Fruit fly (Drosophila melanogaster) whole organism, prepupa: ENCODE measurements around the gene fy.
A peak's percentile ranks its signal among the peaks of the same experiment; 100 is the strongest.

Source experiments
- Blimp-1 ChIP-seq: fragments of 200-800 bp; sonication (Bioruptor generic); optimal IDR thresholded peaks from 3 replicates; lab custom pipeline; 2017; ENCODE audit warnings: missing biosample characterization, missing genetic modification characterization, mild to moderate bottlenecking, moderate library complexity, missing genetic modification reagents
- CG11294 ChIP-seq: fragments of 200-800 bp; sonication (Bioruptor generic); IDR thresholded peaks from 2 replicates; pipeline ENCODE4 v1.3.6; 2022; ENCODE audit warnings: missing biosample characterization, missing genetic modification characterization
- CG11902 ChIP-seq: fragments of 200-800 bp; sonication (Bioruptor generic); optimal IDR thresholded peaks from 3 replicates; lab custom pipeline; 2016; ENCODE audit warnings: missing biosample characterization, missing genetic modification characterization
- CG1621 ChIP-seq: fragments of 200-800 bp; sonication (Bioruptor generic); optimal IDR thresholded peaks from 3 replicates; lab custom pipeline; 2018; ENCODE audit warnings: missing biosample characterization, mild to moderate bottlenecking, missing genetic modification characterization
- CG16779 ChIP-seq: fragments of 200-800 bp; sonication (Bioruptor generic); optimal IDR thresholded peaks from 3 replicates; lab custom pipeline; 2017; ENCODE audit warnings: missing biosample characterization, mild to moderate bottlenecking, missing genetic modification characterization
- CG3032 ChIP-seq: fragments of 200-800 bp; optimal IDR thresholded peaks from 2 replicates; lab custom pipeline; 2019; ENCODE audit warnings: missing biosample characterization, mild to moderate bottlenecking, missing genetic modification characterization, moderate library complexity
- CG31627 ChIP-seq: fragments of 200-800 bp; sonication (Bioruptor generic); optimal IDR thresholded peaks from 3 replicates; lab custom pipeline; 2016; ENCODE audit warnings: missing biosample characterization, missing genetic modification characterization
- CG32006 ChIP-seq: fragments of 200-800 bp; sonication (Bioruptor generic); optimal IDR thresholded peaks from 3 replicates; lab custom pipeline; 2017; ENCODE audit warnings: missing biosample characterization, mild to moderate bottlenecking, missing genetic modification characterization
- CG34406 ChIP-seq: fragments of 200-800 bp; sonication (Bioruptor generic); optimal IDR thresholded peaks from 3 replicates; lab custom pipeline; 2016; ENCODE audit warnings: missing biosample characterization, missing genetic modification characterization
- CG4318 ChIP-seq: fragments of 200-800 bp; sonication (Bioruptor generic); optimal IDR thresholded peaks from 3 replicates; lab custom pipeline; 2017; ENCODE audit warnings: missing biosample characterization, mild to moderate bottlenecking, missing genetic modification characterization
- CG6163 ChIP-seq: fragments of 200-800 bp; sonication (Bioruptor generic); IDR thresholded peaks from 3 replicates; pipeline ENCODE4 v1.3.6; 2022; ENCODE audit warnings: missing biosample characterization, missing genetic modification characterization
- CG6276 ChIP-seq: fragments of 200-800 bp; sonication (Bioruptor generic); optimal IDR thresholded peaks from 2 replicates; lab custom pipeline; 2017; ENCODE audit warnings: missing biosample characterization, mild to moderate bottlenecking, missing genetic modification characterization
- CG6854 ChIP-seq: fragments of 200-800 bp; sonication (Bioruptor generic); optimal IDR thresholded peaks from 2 replicates; lab custom pipeline; 2017; ENCODE audit warnings: missing biosample characterization, mild to moderate bottlenecking, missing genetic modification characterization
- CG7368 ChIP-seq: fragments of 200-800 bp; sonication (Bioruptor generic); optimal IDR thresholded peaks from 3 replicates; lab custom pipeline; 2016; ENCODE audit warnings: missing biosample characterization, missing genetic modification characterization
- CG8119 ChIP-seq: fragments of 200-800 bp; sonication (Bioruptor generic); IDR thresholded peaks from 3 replicates; pipeline ENCODE4 v1.3.6; 2022; ENCODE audit warnings: missing biosample characterization, missing genetic modification characterization
- CG8319 ChIP-seq: fragments of 200-800 bp; sonication (Bioruptor generic); optimal IDR thresholded peaks from 3 replicates; lab custom pipeline; 2016; ENCODE audit warnings: missing biosample characterization, missing genetic modification characterization
- CG9139 ChIP-seq: fragments of 200-800 bp; sonication (Bioruptor generic); optimal IDR thresholded peaks from 3 replicates; lab custom pipeline; 2017; ENCODE audit warnings: missing biosample characterization, mild to moderate bottlenecking, missing genetic modification characterization
- Eip75B ChIP-seq: fragments of 200-800 bp; sonication (Bioruptor generic); optimal IDR thresholded peaks from 3 replicates; lab custom pipeline; 2016; ENCODE audit warnings: missing biosample characterization, missing genetic modification characterization
- Eip93F ChIP-seq: fragments of 200-800 bp; sonication (Bioruptor generic); optimal IDR thresholded peaks from 2 replicates; lab custom pipeline; 2016; ENCODE audit warnings: missing biosample characterization, mild to moderate bottlenecking, missing genetic modification characterization
- Ets21C ChIP-seq: fragments of 200-800 bp; sonication (Bioruptor generic); optimal IDR thresholded peaks from 3 replicates; lab custom pipeline; 2016; ENCODE audit warnings: missing biosample characterization, missing genetic modification characterization
- Ets96B ChIP-seq: fragments of 200-800 bp; optimal IDR thresholded peaks from 2 replicates; lab custom pipeline; 2019; ENCODE audit warnings: missing biosample characterization, mild to moderate bottlenecking, missing genetic modification characterization, moderate library complexity
- Hr38 ChIP-seq: sonication (Bioruptor generic); optimal IDR thresholded peaks from 2 replicates; lab custom pipeline; 2016; ENCODE audit warnings: missing biosample characterization, missing genetic modification characterization
- Hr39 ChIP-seq: fragments of 200-800 bp; sonication (Bioruptor generic); optimal IDR thresholded peaks from 2 replicates; lab custom pipeline; 2016; ENCODE audit warnings: missing biosample characterization, missing genetic modification characterization
- Lpt ChIP-seq: fragments of 200-800 bp; sonication (Bioruptor generic); optimal IDR thresholded peaks from 3 replicates; lab custom pipeline; 2016; ENCODE audit warnings: missing biosample characterization, missing genetic modification characterization
- Met ChIP-seq: fragments of 200-800 bp; sonication (Bioruptor generic); optimal IDR thresholded peaks from 3 replicates; lab custom pipeline; 2016; ENCODE audit warnings: missing biosample characterization, missing genetic modification characterization
- OdsH ChIP-seq: fragments of 200-800 bp; sonication (Bioruptor generic); optimal IDR thresholded peaks from 3 replicates; lab custom pipeline; 2016; ENCODE audit warnings: missing biosample characterization, missing genetic modification characterization
- Smox ChIP-seq: fragments of 200-800 bp; sonication (Bioruptor generic); optimal IDR thresholded peaks from 3 replicates; lab custom pipeline; 2016; ENCODE audit warnings: missing biosample characterization, missing genetic modification characterization
- Sox102F ChIP-seq: fragments of 200-800 bp; sonication (Bioruptor generic); optimal IDR thresholded peaks from 2 replicates; lab custom pipeline; 2016; ENCODE audit warnings: missing biosample characterization, mild to moderate bottlenecking, missing genetic modification characterization
- Sox14 ChIP-seq: fragments of 200-800 bp; sonication (Bioruptor generic); optimal IDR thresholded peaks from 3 replicates; lab custom pipeline; 2016; ENCODE audit warnings: missing biosample characterization, missing genetic modification characterization
- Sox15 ChIP-seq: fragments of 200-800 bp; sonication (Bioruptor generic); optimal IDR thresholded peaks from 3 replicates; lab custom pipeline; 2016; ENCODE audit warnings: missing biosample characterization, missing genetic modification characterization
- acj6 ChIP-seq: fragments of 200-800 bp; sonication (Bioruptor generic); optimal IDR thresholded peaks from 3 replicates; lab custom pipeline; 2016; ENCODE audit warnings: missing biosample characterization, missing genetic modification characterization
- cyc ChIP-seq: fragments of 200-800 bp; sonication (Bioruptor generic); optimal IDR thresholded peaks from 3 replicates; lab custom pipeline; 2016; ENCODE audit warnings: missing biosample characterization, missing genetic modification characterization
- dsx ChIP-seq: fragments of 200-800 bp; optimal IDR thresholded peaks from 3 replicates; lab custom pipeline; 2019; ENCODE audit warnings: missing biosample characterization, mild to moderate bottlenecking, missing genetic modification characterization, moderate library complexity; ENCODE audit not compliant: poor library complexity, severe bottlenecking
- eg ChIP-seq: fragments of 200-800 bp; sonication (Bioruptor generic); IDR thresholded peaks from 3 replicates; pipeline ENCODE4 v1.3.6; 2022; ENCODE audit warnings: missing biosample characterization, missing genetic modification characterization
- esn ChIP-seq: fragments of 200-800 bp; sonication (Bioruptor generic); optimal IDR thresholded peaks from 2 replicates; lab custom pipeline; 2016; ENCODE audit warnings: missing biosample characterization, mild to moderate bottlenecking, missing genetic modification characterization, moderate library complexity
- fd59A ChIP-seq: fragments of 200-800 bp; sonication (Bioruptor generic); optimal IDR thresholded peaks from 2 replicates; lab custom pipeline; 2017; ENCODE audit warnings: missing biosample characterization, mild to moderate bottlenecking, missing genetic modification characterization, missing genetic modification reagents
- fd85E ChIP-seq: fragments of 200-800 bp; sonication (Bioruptor generic); optimal IDR thresholded peaks from 3 replicates; lab custom pipeline; 2016; ENCODE audit warnings: missing biosample characterization, missing genetic modification characterization
- fkh ChIP-seq: fragments of 200-800 bp; sonication (Bioruptor generic); optimal IDR thresholded peaks from 3 replicates; lab custom pipeline; 2017; ENCODE audit warnings: missing biosample characterization, mild to moderate bottlenecking, missing genetic modification characterization, moderate library complexity
- net ChIP-seq: fragments of 200-800 bp; sonication (Bioruptor generic); optimal IDR thresholded peaks from 3 replicates; lab custom pipeline; 2016; ENCODE audit warnings: missing biosample characterization, missing genetic modification characterization
- pdm3 ChIP-seq: fragments of 200-800 bp; sonication (Bioruptor generic); optimal IDR thresholded peaks from 3 replicates; lab custom pipeline; 2016; ENCODE audit warnings: missing biosample characterization, missing genetic modification characterization
- salr ChIP-seq, 2 experiments: fragments of 200-800 bp; sonication (Bioruptor generic); optimal IDR thresholded peaks; 3 replicates each; lab custom pipeline; 2016 to 2018; ENCODE audit warnings: missing biosample characterization in 2 of 2, missing genetic modification characterization in 2 of 2, mild to moderate bottlenecking in 1 of 2
- ss ChIP-seq, 2 experiments: fragments of 200-800 bp; sonication (Bioruptor generic); optimal IDR thresholded peaks; 2 replicates in 1 of 2; 3 replicates in 1 of 2; lab custom pipeline; 2017 to 2018; ENCODE audit warnings: mild to moderate bottlenecking in 2 of 2, missing biosample characterization in 2 of 2, missing genetic modification characterization in 2 of 2, moderate library complexity in 1 of 2
- svp ChIP-seq: fragments of 200-800 bp; sonication (Bioruptor generic); peaks from one replicate; lab custom pipeline; 2016; ENCODE audit warnings: missing biosample characterization, missing genetic modification characterization
- vri ChIP-seq: fragments of 200-800 bp; sonication (Bioruptor generic); optimal IDR thresholded peaks from 3 replicates; lab custom pipeline; 2016; ENCODE audit warnings: missing biosample characterization, mild to moderate bottlenecking, missing genetic modification characterization

fy gene

DNA sequence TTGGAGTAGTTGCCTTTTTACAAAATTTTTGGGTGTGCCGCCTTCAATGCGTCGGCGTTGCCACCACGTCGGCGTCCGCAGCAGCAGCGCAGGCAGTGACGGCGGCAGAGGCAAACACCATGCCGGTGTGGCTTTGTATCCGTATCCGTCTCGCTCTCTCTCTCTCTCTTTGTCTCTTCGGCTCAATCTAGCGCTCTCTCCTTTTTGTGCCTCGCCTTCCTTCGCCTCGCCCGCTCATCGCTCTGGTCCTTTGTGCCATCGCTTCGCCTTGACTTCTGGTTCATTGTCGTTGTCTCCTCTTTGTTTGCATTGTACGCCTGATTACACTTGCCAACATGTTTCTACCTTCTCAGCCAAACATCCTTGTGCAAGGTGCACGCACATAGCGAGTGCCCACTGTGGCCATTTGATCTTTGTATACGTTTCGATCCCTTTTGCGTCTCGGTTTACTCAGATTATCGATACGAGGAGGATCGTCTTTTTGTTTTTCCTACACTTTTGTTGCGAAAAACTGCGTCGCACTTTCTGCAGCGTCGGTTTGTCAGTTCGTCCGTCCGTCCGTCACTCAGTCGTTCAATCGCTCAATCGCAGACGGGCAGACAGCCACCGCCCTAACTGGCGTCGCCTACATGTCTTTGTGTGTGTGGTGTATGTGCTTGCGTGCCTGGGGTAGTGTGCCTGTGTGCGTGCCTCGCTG is 13.4 kb upstream of the fy start (continued):
- peak; percentile 51; the same call in 1 of the 2 replicates for TF ChIP-seq CG11294
- peak; percentile 61 for TF ChIP-seq CG16779 (tag; lab: Kevin White, UChicago)
- TF ChIP-seq Blimp-1 (GFP tag; lab: Kevin White, UChicago): peak; percentile 29
- TF ChIP-seq ss (GFP tag; optimal IDR thresholded peaks at IDR 0.05; lab: Kevin White, UChicago): peak; percentile 82 to 90
- TF ChIP-seq Hr38 (GFP tag; lab: Kevin White, UChicago): no peak
- peak; percentile 32 to 63 for TF ChIP-seq salr (GFP tag; optimal IDR thresholded peaks at IDR 0.05; lab: Kevin White, UChicago)
- peak; percentile 98 for TF ChIP-seq Sox14
- TF ChIP-seq acj6 (GFP tag; lab: Kevin White, UChicago): peak; percentile 65
- peak; percentile 60 for TF ChIP-seq Ets21C
- TF ChIP-seq CG34406 (GFP tag; lab: Kevin White, UChicago): peak; percentile 56
- no peak for TF ChIP-seq Eip93F
- TF ChIP-seq Lpt: peak; percentile 67
- peak; percentile 82 for TF ChIP-seq CG6163 (GFP tag; lab: Robert Waterston, UW)
- TF ChIP-seq pdm3 (GFP tag; lab: Kevin White, UChicago): peak; percentile 75
- peak; percentile 16 for TF ChIP-seq CG6276 (GFP tag; lab: Kevin White, UChicago)
- TF ChIP-seq OdsH (GFP tag; lab: Kevin White, UChicago): peak; percentile 58
- peak; percentile 63 for TF ChIP-seq CG3032
- peak; percentile 59 for TF ChIP-seq net (GFP tag; lab: Kevin White, UChicago)
- TF ChIP-seq vri: peak; percentile 55

DNA sequence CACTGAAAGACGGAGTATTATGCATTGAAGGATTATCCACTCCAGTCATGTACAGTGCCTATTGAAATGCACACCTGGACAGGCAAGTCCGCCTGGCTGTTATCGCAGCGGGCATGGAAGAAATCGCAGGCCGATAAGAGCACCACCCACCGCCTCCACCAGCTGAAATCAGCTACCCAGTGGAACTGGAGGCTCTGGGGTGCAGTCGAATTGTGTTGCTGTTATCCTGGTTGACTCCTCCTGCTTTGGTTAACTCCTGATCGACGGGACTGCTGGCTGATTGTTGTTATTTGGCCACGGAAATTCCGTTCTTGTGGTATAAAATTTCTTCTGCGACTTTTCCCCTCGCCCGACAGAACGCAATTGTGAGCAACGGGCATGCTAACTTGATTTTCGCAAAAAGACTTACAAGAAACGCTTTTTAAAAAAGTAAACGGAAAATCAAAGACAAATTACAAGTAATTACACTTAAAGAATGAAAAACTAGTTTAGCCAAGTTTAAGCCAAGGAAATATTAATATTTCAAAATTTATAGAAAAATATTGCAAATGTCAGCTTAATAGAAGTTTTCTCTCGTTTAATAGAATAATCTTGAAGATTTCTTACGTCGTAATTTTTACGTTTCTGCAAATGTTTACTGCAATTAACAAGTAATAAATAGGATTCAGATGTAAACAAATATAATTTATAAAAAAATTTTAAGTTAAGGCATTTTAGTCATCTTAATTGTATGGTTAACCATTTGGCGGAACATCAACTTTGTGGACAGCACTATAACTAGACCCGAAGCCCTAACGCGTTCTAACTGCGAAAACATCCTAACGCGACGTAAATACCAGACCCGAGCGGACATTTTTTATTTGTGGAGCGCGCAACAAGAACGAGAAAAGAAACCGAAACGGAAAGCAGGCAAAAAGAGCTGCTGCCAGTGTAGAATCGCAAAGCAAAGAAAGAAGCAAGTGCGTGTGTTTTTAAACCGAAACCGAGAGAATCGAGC is 12.1 kb upstream of the fy start, which contains the start of the genes CG13398 and Akap200:
Gene CG13398, minus strand, starts transcription at position 370 of the 997 bp plus-strand sequence.
Gene Akap200, plus strand, starts transcription at position 804 of the 997 bp plus-strand sequence.
- no peak for TF ChIP-seq eg (GFP tag; lab: Robert Waterston, UW)
- TF ChIP-seq net (GFP tag; lab: Kevin White, UChicago): peak; percentile 46
- no peak for TF ChIP-seq Eip93F
- no peak for TF ChIP-seq Sox15 (GFP tag; lab: Kevin White, UChicago)
- TF ChIP-seq CG4318 (GFP tag; lab: Kevin White, UChicago): no peak
- peak; percentile 53 for TF ChIP-seq CG34406 (GFP tag; lab: Kevin White, UChicago)
- TF ChIP-seq Eip75B (GFP tag; lab: Kevin White, UChicago): peak; percentile 30
- peak; percentile 6 to 45 for TF ChIP-seq ss (GFP tag; optimal IDR thresholded peaks at IDR 0.05; lab: Kevin White, UChicago)
- peak; percentile 84 for TF ChIP-seq svp (GFP tag; lab: Kevin White, UChicago)
- TF ChIP-seq Met (GFP tag; lab: Kevin White, UChicago): peak; percentile 38
- TF ChIP-seq CG8119 (GFP tag; lab: Robert Waterston, UW): peak; percentile 55; the same call in 1 of the 3 replicates
- TF ChIP-seq fkh: peak; percentile 78
- TF ChIP-seq Smox: no peak
- TF ChIP-seq CG3032: peak; percentile 48
- peak; percentile 25 for TF ChIP-seq CG7368 (GFP tag; lab: Kevin White, UChicago)
- TF ChIP-seq Hr39 (GFP tag; lab: Kevin White, UChicago): no peak
- no peak for TF ChIP-seq OdsH (GFP tag; lab: Kevin White, UChicago)
- no peak for TF ChIP-seq CG16779 (tag; lab: Kevin White, UChicago)
- TF ChIP-seq Ets21C: peak; percentile 12
- TF ChIP-seq CG6163 (GFP tag; lab: Robert Waterston, UW): peak; percentile 68; the same call in 1 of the 3 replicates
- no peak for TF ChIP-seq CG32006
- TF ChIP-seq fd59A (GFP tag; lab: Kevin White, UChicago): no peak
- TF ChIP-seq CG1621 (tag; lab: Kevin White, UChicago): no peak
- TF ChIP-seq cyc (GFP tag; lab: Kevin White, UChicago): peak; percentile 27
- TF ChIP-seq Ets96B (tag; lab: Kevin White, UChicago): peak; percentile 25
- TF ChIP-seq CG9139 (GFP tag; lab: Kevin White, UChicago): no peak
- TF ChIP-seq CG31627 (GFP tag; lab: Kevin White, UChicago): peak; percentile 47
- no peak for TF ChIP-seq Lpt
- TF ChIP-seq salr (GFP tag; optimal IDR thresholded peaks at IDR 0.05; lab: Kevin White, UChicago): no peak
- TF ChIP-seq Sox102F (GFP tag; lab: Kevin White, UChicago): peak; percentile 35
- no peak for TF ChIP-seq CG8319 (GFP tag; lab: Kevin White, UChicago)
- no peak for TF ChIP-seq fd85E (GFP tag; lab: Kevin White, UChicago)
- TF ChIP-seq acj6 (GFP tag; lab: Kevin White, UChicago): no peak
- TF ChIP-seq CG11902: no peak
- peak; percentile 41 for TF ChIP-seq CG6854
- peak; percentile 2 for TF ChIP-seq dsx
- peak; percentile 71 for TF ChIP-seq esn (GFP tag; lab: Kevin White, UChicago)
- TF ChIP-seq Blimp-1 (GFP tag; lab: Kevin White, UChicago): no peak
